Worm (Caenorhabditis elegans): ENCODE results near the gene nfyc-1.

nfyc-1 gene

ce11 chrII:66322-66721 lies 22.6 kb downstream of the nfyc-1 start:
- TF ChIP-seq ceh-13 (GFP tag; optimal IDR thresholded peaks at IDR 0.05): no peak
- TF ChIP-seq aly-1 (tag; optimal IDR thresholded peaks at IDR 0.05): peak; percentile 39
- no peak for TF ChIP-seq ceh-36 (tag; optimal IDR thresholded peaks at IDR 0.05)
- peak; percentile 34 for TF ChIP-seq ets-7 (tag; optimal IDR thresholded peaks at IDR 0.05)
- TF ChIP-seq scrt-1 (GFP tag; IDR thresholded peaks at IDR 0.05): no peak
- TF ChIP-seq hnd-1 (tag; optimal IDR thresholded peaks at IDR 0.05): no peak
- no peak for TF ChIP-seq tbx-11 (GFP tag; IDR thresholded peaks at IDR 0.05)
- peak; percentile 68 for TF ChIP-seq hmg-4 (GFP tag; optimal IDR thresholded peaks at IDR 0.05)
- peak; percentile 12 for TF ChIP-seq B0310.2 (tag; optimal IDR thresholded peaks at IDR 0.05)
- no peak for TF ChIP-seq sea-1 (GFP tag; conservative IDR thresholded peaks at IDR 0.05)
- peak; percentile 53 for TF ChIP-seq F13C5.2 (tag; optimal IDR thresholded peaks at IDR 0.05)
- no peak for TF ChIP-seq tra-4 (tag; optimal IDR thresholded peaks at IDR 0.05)
- no peak for TF ChIP-seq hmbx-1 (tag; optimal IDR thresholded peaks at IDR 0.05)
- 0 out of 2 replicates have a peak, but pooled peaks have one; percentile 6 for TF ChIP-seq pes-1 (GFP tag; IDR thresholded peaks at IDR 0.05)
- TF ChIP-seq tbx-37 (GFP tag; conservative IDR thresholded peaks at IDR 0.05): no peak
- TF ChIP-seq flt-1 (GFP tag; IDR thresholded peaks at IDR 0.05): no peak
- no peak for TF ChIP-seq ama-1 (optimal IDR thresholded peaks at IDR 0.05)

ce11 chrII:67663-68062 lies 24.0 kb downstream of the nfyc-1 start:
- TF ChIP-seq F13C5.2 (tag; optimal IDR thresholded peaks at IDR 0.05): no peak
- no peak for TF ChIP-seq aly-1 (tag; optimal IDR thresholded peaks at IDR 0.05)
- TF ChIP-seq tra-4 (tag; optimal IDR thresholded peaks at IDR 0.05): no peak
- no peak for TF ChIP-seq hmbx-1 (tag; optimal IDR thresholded peaks at IDR 0.05)
- TF ChIP-seq B0310.2 (tag; optimal IDR thresholded peaks at IDR 0.05): no peak
- TF ChIP-seq hmg-4 (GFP tag; optimal IDR thresholded peaks at IDR 0.05): no peak
- no peak for TF ChIP-seq ceh-36 (tag; optimal IDR thresholded peaks at IDR 0.05)
- no peak for TF ChIP-seq tbx-37 (GFP tag; conservative IDR thresholded peaks at IDR 0.05)
- no peak for TF ChIP-seq flt-1 (GFP tag; IDR thresholded peaks at IDR 0.05)
- no peak for TF ChIP-seq sea-1 (GFP tag; conservative IDR thresholded peaks at IDR 0.05)
- no peak for TF ChIP-seq ets-7 (tag; optimal IDR thresholded peaks at IDR 0.05)

- no peak for TF ChIP-seq hmg-4 (GFP tag; optimal IDR thresholded peaks at IDR 0.05)
- no peak for TF ChIP-seq scrt-1 (GFP tag; IDR thresholded peaks at IDR 0.05)
- no peak for TF ChIP-seq pes-1 (GFP tag; IDR thresholded peaks at IDR 0.05)
- no peak for TF ChIP-seq tbx-37 (GFP tag; conservative IDR thresholded peaks at IDR 0.05)
- no peak for TF ChIP-seq ceh-36 (tag; optimal IDR thresholded peaks at IDR 0.05)
- no peak for TF ChIP-seq tra-4 (tag; optimal IDR thresholded peaks at IDR 0.05)
- no peak for TF ChIP-seq ama-1 (optimal IDR thresholded peaks at IDR 0.05)
- TF ChIP-seq B0310.2 (tag; optimal IDR thresholded peaks at IDR 0.05): no peak
- no peak for TF ChIP-seq tbx-11 (GFP tag; IDR thresholded peaks at IDR 0.05)
- no peak for TF ChIP-seq ets-7 (tag; optimal IDR thresholded peaks at IDR 0.05)
- TF ChIP-seq aly-1 (tag; optimal IDR thresholded peaks at IDR 0.05): no peak
- TF ChIP-seq flt-1 (GFP tag; IDR thresholded peaks at IDR 0.05): no peak
- TF ChIP-seq sea-1 (GFP tag; conservative IDR thresholded peaks at IDR 0.05): no peak
- no peak for TF ChIP-seq hmbx-1 (tag; optimal IDR thresholded peaks at IDR 0.05)
- no peak for TF ChIP-seq hnd-1 (tag; optimal IDR thresholded peaks at IDR 0.05)
- TF ChIP-seq F13C5.2 (tag; optimal IDR thresholded peaks at IDR 0.05): no peak
- TF ChIP-seq ceh-13 (GFP tag; optimal IDR thresholded peaks at IDR 0.05): no peak
Observed at ce11 chrII:68757-69156, 25.1 kb downstream of the nfyc-1 start.

ce11 chrII:69354-69753 lies 25.6 kb downstream of the nfyc-1 start, which contains the start of gene egl-26:
TSS of gene egl-26 (plus strand) at chrII:69654.
- TF ChIP-seq tbx-11 (GFP tag; IDR thresholded peaks at IDR 0.05): no peak
- no peak for TF ChIP-seq ets-7 (tag; optimal IDR thresholded peaks at IDR 0.05)
- TF ChIP-seq aly-1 (tag; optimal IDR thresholded peaks at IDR 0.05): no peak
- no peak for TF ChIP-seq hmbx-1 (tag; optimal IDR thresholded peaks at IDR 0.05)
- no peak for TF ChIP-seq F13C5.2 (tag; optimal IDR thresholded peaks at IDR 0.05)
- TF ChIP-seq sea-1 (GFP tag; conservative IDR thresholded peaks at IDR 0.05): no peak
- no peak for TF ChIP-seq pes-1 (GFP tag; IDR thresholded peaks at IDR 0.05)
- no peak for TF ChIP-seq ceh-13 (GFP tag; optimal IDR thresholded peaks at IDR 0.05)
- TF ChIP-seq ceh-36 (tag; optimal IDR thresholded peaks at IDR 0.05): no peak
- no peak for TF ChIP-seq ama-1 (optimal IDR thresholded peaks at IDR 0.05)
- no peak for TF ChIP-seq tbx-37 (GFP tag; conservative IDR thresholded peaks at IDR 0.05)
- TF ChIP-seq flt-1 (GFP tag; IDR thresholded peaks at IDR 0.05): no peak
- TF ChIP-seq B0310.2 (tag; optimal IDR thresholded peaks at IDR 0.05): no peak
- TF ChIP-seq scrt-1 (GFP tag; IDR thresholded peaks at IDR 0.05): no peak
- TF ChIP-seq hnd-1 (tag; optimal IDR thresholded peaks at IDR 0.05): no peak
- no peak for TF ChIP-seq hmg-4 (GFP tag; optimal IDR thresholded peaks at IDR 0.05)
- TF ChIP-seq tra-4 (tag; optimal IDR thresholded peaks at IDR 0.05): no peak

- TF ChIP-seq ceh-13 (GFP tag; optimal IDR thresholded peaks at IDR 0.05) (no peak), tbx-11 (GFP tag; IDR thresholded peaks at IDR 0.05) (no peak), hmbx-1 (tag; optimal IDR thresholded peaks at IDR 0.05) (no peak), pes-1 (GFP tag; IDR thresholded peaks at IDR 0.05) (no peak), F13C5.2 (tag; optimal IDR thresholded peaks at IDR 0.05) (no peak), sea-1 (GFP tag; conservative IDR thresholded peaks at IDR 0.05) (no peak), scrt-1 (GFP tag; IDR thresholded peaks at IDR 0.05) (no peak), ceh-36 (tag; optimal IDR thresholded peaks at IDR 0.05) (no peak), hmg-4 (GFP tag; optimal IDR thresholded peaks at IDR 0.05) (no peak)
Observed at ce11 chrII:73329-73728, 29.6 kb downstream of the nfyc-1 start.

ce11 chrII:73892-74291 lies 30.2 kb downstream of the nfyc-1 start:
- TF ChIP-seq ceh-36 (tag; optimal IDR thresholded peaks at IDR 0.05) (no peak), tra-4 (tag; optimal IDR thresholded peaks at IDR 0.05) (no peak), hnd-1 (tag; optimal IDR thresholded peaks at IDR 0.05) (no peak), F13C5.2 (tag; optimal IDR thresholded peaks at IDR 0.05) (no peak), hmg-4 (GFP tag; optimal IDR thresholded peaks at IDR 0.05) (no peak), flt-1 (GFP tag; IDR thresholded peaks at IDR 0.05) (no peak), B0310.2 (tag; optimal IDR thresholded peaks at IDR 0.05) (no peak), pes-1 (GFP tag; IDR thresholded peaks at IDR 0.05) (no peak), tbx-11 (GFP tag; IDR thresholded peaks at IDR 0.05) (no peak), tbx-37 (GFP tag; conservative IDR thresholded peaks at IDR 0.05) (no peak), ceh-13 (GFP tag; optimal IDR thresholded peaks at IDR 0.05) (no peak), aly-1 (tag; optimal IDR thresholded peaks at IDR 0.05) (no peak), hmbx-1 (tag; optimal IDR thresholded peaks at IDR 0.05) (no peak), ama-1 (optimal IDR thresholded peaks at IDR 0.05) (no peak), sea-1 (GFP tag; conservative IDR thresholded peaks at IDR 0.05) (no peak), scrt-1 (GFP tag; IDR thresholded peaks at IDR 0.05) (no peak)

ce11 chrII:75831-76230 lies 32.1 kb downstream of the nfyc-1 start:
- no peak for TF ChIP-seq sea-1 (GFP tag; conservative IDR thresholded peaks at IDR 0.05)
- TF ChIP-seq ceh-36 (tag; optimal IDR thresholded peaks at IDR 0.05): no peak
- no peak for TF ChIP-seq hmbx-1 (tag; optimal IDR thresholded peaks at IDR 0.05)
- no peak for TF ChIP-seq ets-7 (tag; optimal IDR thresholded peaks at IDR 0.05)
- no peak for TF ChIP-seq F13C5.2 (tag; optimal IDR thresholded peaks at IDR 0.05)
- no peak for TF ChIP-seq aly-1 (tag; optimal IDR thresholded peaks at IDR 0.05)
- TF ChIP-seq B0310.2 (tag; optimal IDR thresholded peaks at IDR 0.05): no peak
- no peak for TF ChIP-seq scrt-1 (GFP tag; IDR thresholded peaks at IDR 0.05)
- no peak for TF ChIP-seq tbx-11 (GFP tag; IDR thresholded peaks at IDR 0.05)
- no peak for TF ChIP-seq pes-1 (GFP tag; IDR thresholded peaks at IDR 0.05)
- TF ChIP-seq tra-4 (tag; optimal IDR thresholded peaks at IDR 0.05): no peak
- no peak for TF ChIP-seq ama-1 (optimal IDR thresholded peaks at IDR 0.05)
- TF ChIP-seq hnd-1 (tag; optimal IDR thresholded peaks at IDR 0.05): no peak
- TF ChIP-seq hmg-4 (GFP tag; optimal IDR thresholded peaks at IDR 0.05): no peak
- TF ChIP-seq flt-1 (GFP tag; IDR thresholded peaks at IDR 0.05): no peak
